Fruit fly (Drosophila melanogaster): Measurements from ENCODE around the gene CG13116.

- TF ChIP-seq Snoo (tag; optimal IDR thresholded peaks at IDR 0.05): no peak
- no peak for TF ChIP-seq fd96Ca (GFP tag; IDR thresholded peaks at IDR 0.05)
- no peak for TF ChIP-seq CG9948 (tag; optimal IDR thresholded peaks at IDR 0.05)
- no peak for TF ChIP-seq EcR (GFP tag; optimal IDR thresholded peaks at IDR 0.05)
- TF ChIP-seq CG17806 (tag; optimal IDR thresholded peaks at IDR 0.05): no peak
- TF ChIP-seq D1 (tag; optimal IDR thresholded peaks at IDR 0.05): no peak
- no peak for TF ChIP-seq rn (GFP tag; IDR thresholded peaks at IDR 0.05)
- TF ChIP-seq CG34367 (tag; optimal IDR thresholded peaks at IDR 0.05): no peak
- TF ChIP-seq CG8159 (tag; optimal IDR thresholded peaks at IDR 0.05): no peak
- TF ChIP-seq CG8301 (tag; optimal IDR thresholded peaks at IDR 0.05): no peak
- TF ChIP-seq Pif1B (GFP tag; optimal IDR thresholded peaks at IDR 0.05): no peak
Observed at dm6 chr2L:9737360-9737759, 7.6 kb downstream of the CG13116 start.

Measured in whole organism, pupa.